Worm (Caenorhabditis elegans) whole organism, young adult: ENCODE results near the gene pycr-4.

Source experiments
- Y56A3A.18 ChIP-seq: fragments of 200-800 bp; sonication (Bioruptor generic); IDR thresholded peaks from 2 replicates; pipeline ENCODE4 v1.3.6; 2022; ENCODE audit warnings: missing genetic modification reagents, missing genetic modification characterization, missing compliant biosample characterization
- attf-3 ChIP-seq: fragments of 200-800 bp; sonication (Bioruptor generic); conservative IDR thresholded peaks from 2 replicates; pipeline ENCODE4 v1.3.6; 2022; ENCODE audit warnings: missing genetic modification reagents, missing genetic modification characterization, missing compliant biosample characterization
- dpl-1 ChIP-seq: fragments of 150-350 bp; optimal IDR thresholded peaks from 2 replicates; lab custom pipeline; 2014; ENCODE audit warnings: missing biosample characterization, missing genetic modification reagents, missing genetic modification characterization
- lin-35 ChIP-seq, 3 experiments: fragments of 150-350 bp in 2 of 3; sonication (generic microtip) in 1 of 3; optimal IDR thresholded peaks; 2 replicates each; lab custom pipeline; 2014 to 2018; ENCODE audit warnings: missing biosample characterization in 3 of 3, missing genetic modification characterization in 3 of 3, missing genetic modification reagents in 3 of 3
- mcd-1 ChIP-seq: fragments of 200-800 bp; sonication (Bioruptor generic); IDR thresholded peaks from 2 replicates; pipeline ENCODE4 v1.3.6; 2022; ENCODE audit warnings: missing genetic modification reagents, missing genetic modification characterization, missing compliant biosample characterization
- mel-28 ChIP-seq: sonication (generic microtip); optimal IDR thresholded peaks from 2 replicates; lab custom pipeline; 2016; ENCODE audit warnings: borderline replicate concordance, mild to moderate bottlenecking, missing genetic modification characterization, missing compliant biosample characterization
- rec-8 ChIP-seq, 2 experiments: sonication (generic microtip); optimal IDR thresholded peaks; 2 replicates each; lab custom pipeline; 2016; ENCODE audit warnings: mild to moderate bottlenecking in 2 of 2, missing genetic modification characterization in 2 of 2, missing genetic modification reagents in 2 of 2, missing genotype in 2 of 2, missing biosample characterization in 1 of 2, missing compliant biosample characterization in 1 of 2, moderate library complexity in 1 of 2
- snpc-4 ChIP-seq, 5 experiments: fragments of 150-350 bp in 1 of 5; sonication (generic microtip) in 4 of 5; optimal IDR thresholded peaks; 2 replicates each; lab custom pipeline; 2014 to 2018; ENCODE audit warnings: missing genetic modification characterization in 5 of 5, missing biosample characterization in 3 of 5, antibody characterized with exemption in 2 of 5, mild to moderate bottlenecking in 2 of 5, missing compliant biosample characterization in 2 of 5, missing genotype in 2 of 5, moderate library complexity in 2 of 5, missing genetic modification reagents in 1 of 5

- TF ChIP-seq snpc-4 (GFP tag; optimal IDR thresholded peaks at IDR 0.05; lab: Kevin White, UChicago) (no peak), snpc-4 (tag; optimal IDR thresholded peaks at IDR 0.05; lab: Kevin White, UChicago) (no peak), lin-35 (GFP tag; optimal IDR thresholded peaks at IDR 0.05; lab: Kevin White, UChicago) (no peak), dpl-1 (GFP tag; lab: Kevin White, UChicago) (no peak), Y56A3A.18 (GFP tag; lab: Robert Waterston, UW) (no peak), attf-3 (GFP tag; lab: Robert Waterston, UW) (no peak), mcd-1 (GFP tag; lab: Robert Waterston, UW) (no peak), rec-8 (tag; optimal IDR thresholded peaks at IDR 0.05; lab: Kevin White, UChicago) (no peak), mel-28 (no peak)
Measured at ce11 chrIV:7516167-7516566, 39.1 kb upstream of the pycr-4 start, which contains the start of the genes R05G6.9 and R05G6.3.
